Worm (Caenorhabditis elegans) whole organism, L4 larva: ENCODE results near the gene K10F12.7.
A peak's percentile ranks its signal among the peaks of the same experiment; 100 is the strongest.

Experiments
- D1046.2 ChIP-seq: fragments of 200-800 bp; sonication (Bioruptor generic); IDR thresholded peaks from 2 replicates; pipeline ENCODE4 v1.3.6; 2022; ENCODE audit warnings: missing genetic modification characterization, missing compliant biosample characterization
- F10B5.3 ChIP-seq: sonication (generic microtip); optimal IDR thresholded peaks from 2 replicates; lab custom pipeline; 2016; ENCODE audit warnings: mild to moderate bottlenecking, missing genetic modification characterization, missing compliant biosample characterization
- F26F4.8 ChIP-seq: fragments of 200-800 bp; sonication (Bioruptor generic); conservative IDR thresholded peaks from 2 replicates; pipeline ENCODE4 v1.3.6; 2022; ENCODE audit warnings: missing genetic modification characterization, missing compliant biosample characterization
- F49E8.2 ChIP-seq: sonication (generic microtip); optimal IDR thresholded peaks from 2 replicates; lab custom pipeline; 2016; ENCODE audit warnings: missing compliant biosample characterization, mild to moderate bottlenecking, missing genetic modification characterization, borderline replicate concordance
- T20F7.1 ChIP-seq: fragments of 200-800 bp; sonication (Bioruptor generic); optimal IDR thresholded peaks from 2 replicates; lab custom pipeline; 2018; ENCODE audit warnings: mild to moderate bottlenecking, missing genetic modification characterization, missing compliant biosample characterization
- T26A8.4 ChIP-seq: fragments of 200-800 bp; sonication (Bioruptor generic); IDR thresholded peaks from 2 replicates; pipeline ENCODE4 v1.3.6; 2022; ENCODE audit warnings: missing genetic modification characterization, missing compliant biosample characterization
- Y48G9A.11 ChIP-seq: fragments of 200-800 bp; sonication (Bioruptor generic); IDR thresholded peaks from 2 replicates; pipeline ENCODE4 v1.3.6; 2022; ENCODE audit warnings: missing genetic modification reagents, missing genetic modification characterization, missing compliant biosample characterization
- Y5F2A.4 ChIP-seq: fragments of 200-800 bp; sonication (Bioruptor generic); optimal IDR thresholded peaks from 2 replicates; lab custom pipeline; 2018; ENCODE audit warnings: mild to moderate bottlenecking, missing genetic modification characterization, missing compliant biosample characterization
- Y75B8A.6 ChIP-seq: fragments of 200-800 bp; sonication (Bioruptor generic); IDR thresholded peaks from 2 replicates; pipeline ENCODE4 v1.3.6; 2022; ENCODE audit warnings: missing genetic modification reagents, missing genetic modification characterization, missing compliant biosample characterization
- ZK337.2 ChIP-seq: fragments of 200-800 bp; sonication (Bioruptor generic); IDR thresholded peaks from 2 replicates; pipeline ENCODE4 v1.3.6; 2022; ENCODE audit warnings: missing genetic modification reagents, missing genetic modification characterization, missing compliant biosample characterization
- aha-1 ChIP-seq: fragments of 150-350 bp; peaks from one replicate; lab custom pipeline; 2014; ENCODE audit warnings: missing biosample characterization, missing genetic modification characterization
- arid-1 ChIP-seq: fragments of 200-800 bp; sonication (Bioruptor generic); conservative IDR thresholded peaks from 2 replicates; pipeline ENCODE4 v1.3.6; 2022; ENCODE audit warnings: missing genetic modification reagents, missing genetic modification characterization, missing compliant biosample characterization
- ceh-20 ChIP-seq: fragments of 200-800 bp; sonication (Bioruptor generic); IDR thresholded peaks from 2 replicates; pipeline ENCODE4 v1.3.6; 2022; ENCODE audit warnings: missing genetic modification reagents, missing genetic modification characterization, missing compliant biosample characterization
- ceh-28 ChIP-seq: fragments of 150-350 bp; optimal IDR thresholded peaks from 2 replicates; lab custom pipeline; 2014; ENCODE audit warnings: missing biosample characterization, missing genetic modification reagents, missing genetic modification characterization
- ceh-44 ChIP-seq: fragments of 200-800 bp; sonication (Bioruptor generic); IDR thresholded peaks from 2 replicates; pipeline ENCODE4 v1.3.6; 2022; ENCODE audit warnings: missing genetic modification reagents, missing genetic modification characterization, missing compliant biosample characterization
- ceh-62 ChIP-seq: sonication (generic microtip); optimal IDR thresholded peaks from 2 replicates; lab custom pipeline; 2017; ENCODE audit warnings: missing biosample characterization, missing genetic modification characterization
- ctbp-1 ChIP-seq: fragments of 200-800 bp; sonication (Bioruptor generic); IDR thresholded peaks from 2 replicates; pipeline ENCODE4 v1.3.6; 2022; ENCODE audit warnings: missing genetic modification reagents, missing genetic modification characterization, missing compliant biosample characterization
- daf-8 ChIP-seq: fragments of 200-800 bp; sonication (Bioruptor generic); IDR thresholded peaks from 2 replicates; pipeline ENCODE4 v1.3.6; 2022; ENCODE audit warnings: missing genetic modification characterization, missing compliant biosample characterization
- dmd-9 ChIP-seq: fragments of 200-800 bp; sonication (Bioruptor generic); IDR thresholded peaks from 2 replicates; pipeline ENCODE4 v1.3.6; 2022; ENCODE audit warnings: missing genetic modification reagents, missing genetic modification characterization, missing compliant biosample characterization
- dve-1 ChIP-seq: sonication (generic microtip); optimal IDR thresholded peaks from 2 replicates; lab custom pipeline; 2017; ENCODE audit warnings: antibody characterized with exemption, mild to moderate bottlenecking, missing genetic modification characterization, missing compliant biosample characterization; ENCODE audit not compliant: insufficient read depth
- egl-43 ChIP-seq: fragments of 200-800 bp; sonication (Bioruptor generic); IDR thresholded peaks from 2 replicates; pipeline ENCODE4 v1.3.6; 2022; ENCODE audit warnings: missing genetic modification reagents, missing genetic modification characterization, missing compliant biosample characterization
- fkh-10 ChIP-seq: fragments of 150-350 bp; optimal IDR thresholded peaks from 2 replicates; lab custom pipeline; 2014; ENCODE audit warnings: missing biosample characterization, missing genetic modification reagents, missing genetic modification characterization
- fos-1 ChIP-seq: fragments of 150-350 bp; optimal IDR thresholded peaks from 2 replicates; lab custom pipeline; 2014; ENCODE audit warnings: missing biosample characterization, missing genetic modification characterization
- gei-8 ChIP-seq: fragments of 200-800 bp; sonication (Bioruptor generic); optimal IDR thresholded peaks from 2 replicates; lab custom pipeline; 2018; ENCODE audit warnings: mild to moderate bottlenecking, missing genetic modification characterization, missing compliant biosample characterization
- hlh-11 ChIP-seq: fragments of 200-800 bp; sonication (Bioruptor generic); optimal IDR thresholded peaks from 2 replicates; lab custom pipeline; 2018; ENCODE audit warnings: mild to moderate bottlenecking, missing genetic modification characterization, missing compliant biosample characterization
- hlh-30 ChIP-seq: sonication (generic microtip); optimal IDR thresholded peaks from 2 replicates; lab custom pipeline; 2017; ENCODE audit warnings: antibody characterized with exemption, mild to moderate bottlenecking, missing genetic modification characterization, missing compliant biosample characterization; ENCODE audit not compliant: insufficient read depth
- hmg-1.1 ChIP-seq: fragments of 200-800 bp; sonication (Bioruptor generic); IDR thresholded peaks from 2 replicates; pipeline ENCODE4 v1.3.6; 2022; ENCODE audit warnings: missing genetic modification reagents, missing genetic modification characterization, missing compliant biosample characterization
- lin-39 ChIP-seq: fragments of 150-350 bp; optimal IDR thresholded peaks from 2 replicates; lab custom pipeline; 2014; ENCODE audit warnings: missing biosample characterization, missing genetic modification reagents, missing genetic modification characterization
- madf-5 ChIP-seq, 2 experiments: fragments of 200-800 bp; sonication (Bioruptor generic); IDR thresholded peaks; 2 replicates each; pipeline ENCODE4 v1.3.6; 2022; ENCODE audit warnings: missing compliant biosample characterization in 2 of 2, missing genetic modification characterization in 2 of 2
- mdl-1 ChIP-seq, 2 experiments: fragments of 150-350 bp in 1 of 2; sonication (generic microtip) in 1 of 2; optimal IDR thresholded peaks; 2 replicates each; lab custom pipeline; 2014 to 2017; ENCODE audit warnings: missing biosample characterization in 2 of 2, missing genetic modification characterization in 2 of 2
- mxl-2 ChIP-seq: fragments of 200-800 bp; sonication (Bioruptor generic); conservative IDR thresholded peaks from 2 replicates; pipeline ENCODE4 v1.3.6; 2022; ENCODE audit warnings: missing genetic modification reagents, missing genetic modification characterization, missing compliant biosample characterization
- nhr-102 ChIP-seq: sonication (generic microtip); optimal IDR thresholded peaks from 2 replicates; lab custom pipeline; 2016; ENCODE audit warnings: mild to moderate bottlenecking, missing genetic modification characterization, moderate library complexity, missing compliant biosample characterization
- nhr-28 ChIP-seq: fragments of 150-350 bp; optimal IDR thresholded peaks from 2 replicates; lab custom pipeline; 2014; ENCODE audit warnings: missing biosample characterization, missing genetic modification characterization
- nhr-42 ChIP-seq: fragments of 200-800 bp; sonication (Bioruptor generic); IDR thresholded peaks from 2 replicates; pipeline ENCODE4 v1.3.6; 2022; ENCODE audit warnings: missing genetic modification characterization, missing compliant biosample characterization
- nhr-76 ChIP-seq: fragments of 150-350 bp; optimal IDR thresholded peaks from 2 replicates; lab custom pipeline; 2014; ENCODE audit warnings: missing biosample characterization, missing genetic modification characterization
- php-3 ChIP-seq: fragments of 200-800 bp; sonication (Bioruptor generic); IDR thresholded peaks from 2 replicates; pipeline ENCODE4 v1.3.6; 2022; ENCODE audit warnings: missing genetic modification reagents, missing genetic modification characterization, missing compliant biosample characterization
- saeg-2 ChIP-seq: fragments of 200-800 bp; sonication (Bioruptor generic); IDR thresholded peaks from 2 replicates; pipeline ENCODE4 v1.3.6; 2022; ENCODE audit warnings: missing genetic modification reagents, missing genetic modification characterization, missing compliant biosample characterization
- sdz-12 ChIP-seq: fragments of 200-800 bp; sonication (Bioruptor generic); optimal IDR thresholded peaks from 2 replicates; lab custom pipeline; 2018; ENCODE audit warnings: mild to moderate bottlenecking, missing genetic modification characterization, missing compliant biosample characterization
- tag-97 ChIP-seq: fragments of 200-800 bp; sonication (Bioruptor generic); IDR thresholded peaks from 2 replicates; pipeline ENCODE4 v1.3.6; 2022; ENCODE audit warnings: missing genetic modification characterization, missing compliant biosample characterization
- tra-1 ChIP-seq: fragments of 200-800 bp; sonication (Bioruptor generic); IDR thresholded peaks from 2 replicates; pipeline ENCODE4 v1.3.6; 2022; ENCODE audit warnings: missing genetic modification reagents, missing genetic modification characterization, missing compliant biosample characterization
- unc-62 ChIP-seq, 3 experiments: fragments of 150-350 bp in 1 of 3; sonication (generic microtip); optimal IDR thresholded peaks in 2 of 3; peaks in 1 of 3; 1 replicate in 1 of 3; 2 replicates in 2 of 3; lab custom pipeline; 2014 to 2017; ENCODE audit warnings: missing biosample characterization in 3 of 3, missing genetic modification characterization in 3 of 3, missing genetic modification reagents in 3 of 3, missing genotype in 1 of 3
- vab-7 ChIP-seq: fragments of 200-800 bp; sonication (Bioruptor generic); IDR thresholded peaks from 2 replicates; pipeline ENCODE4 v1.3.6; 2022; ENCODE audit warnings: missing genetic modification reagents, missing genetic modification characterization, missing compliant biosample characterization
- zfp-2 ChIP-seq: sonication (generic microtip); optimal IDR thresholded peaks from 2 replicates; lab custom pipeline; 2016; ENCODE audit warnings: mild to moderate bottlenecking, missing genetic modification characterization, missing compliant biosample characterization
- zfp-3 ChIP-seq: fragments of 200-800 bp; sonication (Bioruptor generic); conservative IDR thresholded peaks from 2 replicates; pipeline ENCODE4 v1.3.6; 2022; ENCODE audit warnings: missing genetic modification reagents, missing genetic modification characterization, missing compliant biosample characterization

K10F12.7 gene

DNA sequence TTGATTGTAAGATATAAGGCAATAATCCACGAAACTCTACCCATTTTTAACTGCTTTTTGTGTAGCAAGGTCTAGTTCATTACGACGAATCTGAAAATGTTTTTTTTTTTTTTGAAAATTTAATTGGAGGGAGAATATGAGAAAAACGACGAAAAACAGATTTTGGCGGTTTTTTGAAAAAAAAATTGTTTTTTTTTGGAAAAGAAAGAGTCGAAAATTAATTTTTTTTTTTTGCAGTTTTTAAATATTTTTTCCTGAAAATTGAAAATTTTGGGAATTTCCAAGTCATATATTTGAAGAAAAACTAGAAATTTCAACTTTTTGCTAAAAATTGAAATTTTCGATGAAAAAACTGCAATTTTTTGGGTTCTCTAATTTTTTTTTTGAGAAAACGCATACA, 36.3 kb upstream of the K10F12.7 start, which contains the start of gene stim-1 (continued):
- TF ChIP-seq dve-1 (tag; lab: Kevin White, UChicago): no peak
- no peak for TF ChIP-seq nhr-102 (tag; lab: Kevin White, UChicago)
- TF ChIP-seq Y48G9A.11 (GFP tag; lab: Robert Waterston, UW): no peak
- no peak for TF ChIP-seq ceh-28 (tag; lab: Kevin White, UChicago)
- no peak for TF ChIP-seq hlh-11 (tag; lab: Kevin White, UChicago)

- TF ChIP-seq tag-97 (GFP tag; lab: Robert Waterston, UW): 0 out of 2 replicates have a peak, but pooled peaks have one; percentile 86
- peak; percentile 51; the same call in 1 of the 2 replicates for TF ChIP-seq F26F4.8
- TF ChIP-seq Y48G9A.11 (GFP tag; lab: Robert Waterston, UW): peak; percentile 66; the same call in 1 of the 2 replicates
- TF ChIP-seq tra-1 (GFP tag; lab: Robert Waterston, UW): peak; percentile 13; the same call in 1 of the 2 replicates
- peak; percentile 42; the same call in 1 of the 2 replicates for TF ChIP-seq mxl-2 (GFP tag; lab: Robert Waterston, UW)
- peak; percentile 59; the same call in 1 of the 2 replicates for TF ChIP-seq arid-1 (GFP tag; lab: Robert Waterston, UW)
- peak; percentile 43 to 72; a peak in 2 of 4 replicates for TF ChIP-seq madf-5 (GFP tag; IDR thresholded peaks at IDR 0.05; lab: Robert Waterston, UW)
- peak; percentile 64; the same call in 1 of the 2 replicates for TF ChIP-seq ZK337.2 (GFP tag; lab: Robert Waterston, UW)
- TF ChIP-seq php-3 (GFP tag; lab: Robert Waterston, UW): peak; percentile 75; the same call in 1 of the 2 replicates
- TF ChIP-seq nhr-42: peak; percentile 64
- 0 out of 2 replicates have a peak, but pooled peaks have one; percentile 34 for TF ChIP-seq ceh-20 (GFP tag; lab: Robert Waterston, UW)
- TF ChIP-seq daf-8 (GFP tag; lab: Robert Waterston, UW): peak; percentile 63; the same call in 1 of the 2 replicates
- TF ChIP-seq dmd-9 (GFP tag; lab: Robert Waterston, UW): peak; percentile 73; the same call in 1 of the 2 replicates
- peak; percentile 48; the same call in 1 of the 2 replicates for TF ChIP-seq hmg-1.1 (GFP tag; lab: Robert Waterston, UW)
- 0 out of 2 replicates have a peak, but pooled peaks have one; percentile 38 for TF ChIP-seq D1046.2 (GFP tag; lab: Robert Waterston, UW)
- peak; percentile 75; the same call in 1 of the 2 replicates for TF ChIP-seq saeg-2 (GFP tag; lab: Robert Waterston, UW)
Observed at ce11 chrIII:415331-415775, 33.0 kb upstream of the K10F12.7 start.

- TF ChIP-seq zfp-3 (GFP tag; lab: Robert Waterston, UW) (no peak), ceh-28 (tag; lab: Kevin White, UChicago) (no peak), saeg-2 (GFP tag; lab: Robert Waterston, UW) (no peak), nhr-76 (no peak), F10B5.3 (tag; lab: Kevin White, UChicago) (no peak), fos-1 (tag; lab: Kevin White, UChicago) (no peak), zfp-2 (tag; lab: Kevin White, UChicago) (no peak), sdz-12 (GFP tag; lab: Kevin White, UChicago) (no peak), ceh-62 (tag; lab: Kevin White, UChicago) (no peak), ceh-44 (GFP tag; lab: Robert Waterston, UW) (no peak), aha-1 (tag; lab: Kevin White, UChicago) (no peak), mxl-2 (GFP tag; lab: Robert Waterston, UW) (no peak), fkh-10 (GFP tag; lab: Kevin White, UChicago) (no peak), unc-62 (GFP tag; optimal IDR thresholded peaks at IDR 0.05 in 1 of 2; lab: Kevin White, UChicago) (peak in 1 of 2 experiments; percentile 73), unc-62 (tag; optimal IDR thresholded peaks at IDR 0.05; lab: Kevin White, UChicago) (no peak), mdl-1 (tag; optimal IDR thresholded peaks at IDR 0.05; lab: Kevin White, UChicago) (peak in 1 of 2 experiments; percentile 38), lin-39 (tag; lab: Kevin White, UChicago) (no peak), egl-43 (GFP tag; lab: Robert Waterston, UW) (no peak), dmd-9 (GFP tag; lab: Robert Waterston, UW) (no peak), vab-7 (no peak), F49E8.2 (no peak), hlh-30 (tag; lab: Kevin White, UChicago) (peak; percentile 75), Y75B8A.6 (GFP tag; lab: Robert Waterston, UW) (no peak), gei-8 (GFP tag; lab: Kevin White, UChicago) (no peak), madf-5 (GFP tag; IDR thresholded peaks at IDR 0.05; lab: Robert Waterston, UW) (no peak), T26A8.4 (GFP tag; lab: Robert Waterston, UW) (no peak), ctbp-1 (no peak), Y5F2A.4 (no peak), T20F7.1 (GFP tag; lab: Kevin White, UChicago) (no peak), nhr-28 (tag; lab: Kevin White, UChicago) (peak; percentile 56)
Observed at ce11 chrIII:402168-402813, 19.9 kb upstream of the K10F12.7 start, which contains the start of the genes Y55B1BL.1 and Y55B1BL.2. TSS of gene Y55B1BL.1 (plus strand) at chrIII:402384. TSS of gene Y55B1BL.2 (plus strand) at chrIII:402763.
